Worm (Caenorhabditis elegans): ENCODE results near the gene srw-137.

srw-137 gene

ce11 chrV:2942247-2942646 lies 1.5 kb downstream of the srw-137 start:
- TF ChIP-seq unc-62 (GFP tag; optimal IDR thresholded peaks at IDR 0.05 in 1 of 2) (peak in 1 of 2 experiments; percentile 94), unc-62 (tag; optimal IDR thresholded peaks at IDR 0.05) (no peak), nhr-6 (tag; optimal IDR thresholded peaks at IDR 0.05) (no peak), ztf-11 (tag; optimal IDR thresholded peaks at IDR 0.05) (no peak), ctbp-1 (GFP tag; IDR thresholded peaks at IDR 0.05) (no peak), nhr-111 (GFP tag; optimal IDR thresholded peaks at IDR 0.05) (no peak), spr-1 (tag; optimal IDR thresholded peaks at IDR 0.05) (no peak), daf-8 (GFP tag; IDR thresholded peaks at IDR 0.05) (no peak), F49E8.2 (tag; optimal IDR thresholded peaks at IDR 0.05; ENCODE audit: borderline replicate concordance) (no peak), ceh-62 (tag; optimal IDR thresholded peaks at IDR 0.05) (no peak)

DNA sequence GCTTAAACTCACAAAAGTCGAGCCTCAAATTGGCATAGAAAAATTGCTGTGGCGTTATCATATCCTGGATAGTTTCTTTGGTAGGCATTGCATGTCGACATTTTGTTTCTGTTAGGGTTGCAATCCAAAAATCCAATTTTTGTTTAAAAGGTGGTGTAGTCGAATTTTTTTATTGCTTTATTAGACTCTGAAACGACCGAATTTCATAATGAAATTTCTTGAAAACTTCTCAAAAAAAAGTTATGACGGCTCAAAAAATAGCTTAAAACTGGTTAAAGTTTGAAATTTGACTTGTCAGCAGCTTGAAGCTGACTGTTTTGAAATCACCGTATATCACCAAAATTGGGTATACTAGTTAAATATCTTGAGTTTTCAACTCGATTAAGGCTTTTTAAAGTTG lies 2.4 kb downstream of the srw-137 start, which contains the start of gene srw-143:
Gene srw-143 (minus strand): TSS at position 101 of the 400 bp plus-strand sequence.
- TF ChIP-seq D1046.2 (GFP tag; IDR thresholded peaks at IDR 0.05) (no peak), ceh-62 (tag; optimal IDR thresholded peaks at IDR 0.05) (no peak), hlh-11 (tag; optimal IDR thresholded peaks at IDR 0.05) (no peak), nhr-76 (tag; optimal IDR thresholded peaks at IDR 0.05) (no peak), Y48G9A.11 (GFP tag; IDR thresholded peaks at IDR 0.05) (no peak), fos-1 (tag; optimal IDR thresholded peaks at IDR 0.05) (no peak), Y75B8A.6 (GFP tag; IDR thresholded peaks at IDR 0.05) (no peak), duxl-1 (tag; optimal IDR thresholded peaks at IDR 0.05; ENCODE audit: poor library complexity) (no peak), ztf-11 (tag; optimal IDR thresholded peaks at IDR 0.05) (no peak), mxl-3 (GFP tag; optimal IDR thresholded peaks at IDR 0.05) (no peak), sdz-12 (GFP tag; optimal IDR thresholded peaks at IDR 0.05) (no peak), zag-1 (tag; optimal IDR thresholded peaks at IDR 0.05) (no peak), nhr-28 (tag; optimal IDR thresholded peaks at IDR 0.05) (no peak), mes-2 (tag; optimal IDR thresholded peaks at IDR 0.05; ENCODE audit: poor library complexity, severe bottlenecking) (no peak), nhr-102 (tag; optimal IDR thresholded peaks at IDR 0.05) (no peak), zfp-3 (GFP tag; conservative IDR thresholded peaks at IDR 0.05) (no peak), lim-7 (GFP tag; IDR thresholded peaks at IDR 0.05) (no peak), spr-1 (tag; optimal IDR thresholded peaks at IDR 0.05) (no peak), nhr-6 (tag; optimal IDR thresholded peaks at IDR 0.05) (no peak), lir-3 (tag; optimal IDR thresholded peaks at IDR 0.05) (no peak)

DNA sequence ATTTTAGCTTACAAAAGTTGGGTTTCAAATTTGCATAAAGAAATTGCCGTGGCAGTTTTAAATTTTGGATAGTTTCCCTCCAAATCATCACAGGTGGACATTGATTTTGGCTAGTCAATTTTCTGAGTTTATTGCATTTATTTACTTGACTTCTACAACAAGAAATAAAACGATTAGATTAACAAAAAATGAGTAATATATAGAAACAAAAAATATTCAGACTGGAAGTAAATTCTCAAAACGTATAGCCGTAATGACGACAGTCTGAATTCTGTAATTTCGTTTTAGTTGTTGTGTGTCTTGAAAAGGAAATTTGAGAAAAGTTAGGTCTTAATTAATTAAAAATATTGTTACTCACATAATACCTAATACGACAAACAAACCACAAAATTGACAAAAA lies 5.3 kb downstream of the srw-137 start, which contains the start of gene srw-141:
Gene srw-141 (minus strand): TSS at position 101 of the 400 bp plus-strand sequence.
- TF ChIP-seq ZK337.2 (GFP tag; IDR thresholded peaks at IDR 0.05) (no peak), lin-13 (GFP tag; optimal IDR thresholded peaks at IDR 0.05) (no peak), ceh-28 (tag; optimal IDR thresholded peaks at IDR 0.05) (no peak), sdz-12 (GFP tag; optimal IDR thresholded peaks at IDR 0.05) (no peak), nhr-76 (tag; optimal IDR thresholded peaks at IDR 0.05) (no peak), ceh-20 (GFP tag; IDR thresholded peaks at IDR 0.05) (no peak), lir-3 (tag; optimal IDR thresholded peaks at IDR 0.05) (no peak), F37D6.2 (tag; optimal IDR thresholded peaks at IDR 0.05) (no peak), dmd-8 (GFP tag; IDR thresholded peaks at IDR 0.05) (no peak), F49E8.2 (tag; optimal IDR thresholded peaks at IDR 0.05; ENCODE audit: borderline replicate concordance) (no peak), ztf-11 (tag; optimal IDR thresholded peaks at IDR 0.05) (no peak), Y48G9A.11 (GFP tag; IDR thresholded peaks at IDR 0.05) (no peak)

DNA sequence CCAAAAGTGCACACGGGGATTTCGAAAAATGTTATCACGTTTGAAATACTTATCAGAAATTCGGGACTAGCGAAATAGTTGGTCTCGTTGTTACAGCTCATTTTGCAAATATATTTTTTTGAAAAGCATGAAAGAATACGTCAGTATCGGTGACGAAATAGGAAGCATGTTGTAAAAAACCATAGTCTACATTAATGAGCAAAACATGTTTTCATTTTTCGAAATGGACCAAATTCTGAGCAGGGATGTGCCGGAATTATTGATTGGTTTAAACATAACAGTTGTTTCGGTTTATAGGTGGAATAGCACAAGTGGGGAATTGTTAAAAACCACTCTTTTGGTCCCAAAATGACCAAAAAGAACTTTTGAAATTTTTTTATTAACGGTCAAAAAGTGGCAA lies 9.7 kb downstream of the srw-137 start, which contains the start of gene srh-247:
Gene srh-247 (minus strand): TSS at position 101 of the 400 bp plus-strand sequence.
- TF ChIP-seq attf-4 (tag; optimal IDR thresholded peaks at IDR 0.05), result no peak
- TF ChIP-seq set-16 (GFP tag; IDR thresholded peaks at IDR 0.05), result no peak
- no peak for TF ChIP-seq dmd-9 (GFP tag; IDR thresholded peaks at IDR 0.05)
- no peak for TF ChIP-seq fkh-10 (GFP tag; optimal IDR thresholded peaks at IDR 0.05)
- TF ChIP-seq php-3 (GFP tag; IDR thresholded peaks at IDR 0.05), result no peak
- no peak for TF ChIP-seq Y5F2A.4 (GFP tag; optimal IDR thresholded peaks at IDR 0.05)
- TF ChIP-seq T26A8.4 (GFP tag; IDR thresholded peaks at IDR 0.05), result no peak
- TF ChIP-seq skn-1 (tag; optimal IDR thresholded peaks at IDR 0.05), result no peak
- no peak for TF ChIP-seq ceh-62 (tag; optimal IDR thresholded peaks at IDR 0.05)
- no peak for TF ChIP-seq lin-15B (tag; optimal IDR thresholded peaks at IDR 0.05)
- no peak for TF ChIP-seq nhr-28 (tag; optimal IDR thresholded peaks at IDR 0.05)
- TF ChIP-seq ama-1 (optimal IDR thresholded peaks at IDR 0.05), result no peak
- no peak for TF ChIP-seq R02D3.7 (tag; optimal IDR thresholded peaks at IDR 0.05)
- no peak for TF ChIP-seq lim-7 (GFP tag; IDR thresholded peaks at IDR 0.05)
- TF ChIP-seq spr-3 (GFP tag; optimal IDR thresholded peaks at IDR 0.05), result no peak
- no peak for TF ChIP-seq spr-1 (tag; optimal IDR thresholded peaks at IDR 0.05)
- TF ChIP-seq ceh-82 (tag; optimal IDR thresholded peaks at IDR 0.05), result no peak
- TF ChIP-seq nhr-25 (tag; optimal IDR thresholded peaks at IDR 0.05; ENCODE audit: borderline replicate concordance, insufficient read depth), result no peak
- TF ChIP-seq F49E8.2 (tag; optimal IDR thresholded peaks at IDR 0.05; ENCODE audit: borderline replicate concordance), result no peak

Measured in whole organism, L4 larva.